Worm (Caenorhabditis elegans): ENCODE results near the gene hex-5.

hex-5 gene

ce11 chrX:14894845-14895244 lies 10.2 kb downstream of the hex-5 start, which contains the start of gene nac-1:
TSS of gene nac-1 (plus strand) at chrX:14895145.
- no peak for TF ChIP-seq mbf-1 (tag; optimal IDR thresholded peaks at IDR 0.05)
- no peak for TF ChIP-seq nhr-77 (tag; optimal IDR thresholded peaks at IDR 0.05)
- no peak for TF ChIP-seq ceh-82 (tag; optimal IDR thresholded peaks at IDR 0.05)
- TF ChIP-seq unc-55 (GFP tag; optimal IDR thresholded peaks at IDR 0.05): no peak
- no peak for TF ChIP-seq fos-1 (tag; optimal IDR thresholded peaks at IDR 0.05)
- TF ChIP-seq sem-4 (tag; optimal IDR thresholded peaks at IDR 0.05): no peak
- no peak for TF ChIP-seq nhr-237 (tag; optimal IDR thresholded peaks at IDR 0.05)

- TF ChIP-seq mdl-1 (tag; optimal IDR thresholded peaks at IDR 0.05): peak in 1 of 2 experiments; percentile 26
- TF ChIP-seq sma-9 (GFP tag; optimal IDR thresholded peaks at IDR 0.05): peak; percentile 86
- TF ChIP-seq sma-9 (tag; optimal IDR thresholded peaks at IDR 0.05): no peak
- peak; percentile 8 for TF ChIP-seq gmeb-1 (tag; optimal IDR thresholded peaks at IDR 0.05)
- peak; percentile 67 for TF ChIP-seq nhr-25 (tag; optimal IDR thresholded peaks at IDR 0.05)
- TF ChIP-seq nhr-21 (tag; optimal IDR thresholded peaks at IDR 0.05): peak; percentile 61
- TF ChIP-seq ztf-1 (GFP tag; conservative IDR thresholded peaks at IDR 0.05): no peak
- peak; percentile 39 for TF ChIP-seq crh-2 (tag; optimal IDR thresholded peaks at IDR 0.05)
- peak; percentile 76 for TF ChIP-seq blmp-1 (tag; optimal IDR thresholded peaks at IDR 0.05; ENCODE audit: insufficient read depth)
- TF ChIP-seq sma-3 (GFP tag; optimal IDR thresholded peaks at IDR 0.05): peak; percentile 71
- TF ChIP-seq unc-39 (tag; optimal IDR thresholded peaks at IDR 0.05): no peak
Observed at ce11 chrX:14894380-14894779, 10.7 kb downstream of the hex-5 start.

- no peak for TF ChIP-seq mbf-1 (tag; optimal IDR thresholded peaks at IDR 0.05)
- TF ChIP-seq F13H6.1 (tag; optimal IDR thresholded peaks at IDR 0.05): no peak
Observed at ce11 chrX:14888188-14888587, 16.9 kb downstream of the hex-5 start, which contains the start of gene daf-6. TSS of gene daf-6 (plus strand) at chrX:14888488.

- TF ChIP-seq snpc-4 (tag; optimal IDR thresholded peaks at IDR 0.05) (no peak), ztf-11 (tag; optimal IDR thresholded peaks at IDR 0.05) (no peak), sem-4 (tag; optimal IDR thresholded peaks at IDR 0.05) (no peak), lin-13 (GFP tag; optimal IDR thresholded peaks at IDR 0.05) (no peak), lin-39 (tag; optimal IDR thresholded peaks at IDR 0.05) (no peak), nhr-77 (tag; optimal IDR thresholded peaks at IDR 0.05) (no peak), fos-1 (tag; optimal IDR thresholded peaks at IDR 0.05) (no peak), zag-1 (tag; optimal IDR thresholded peaks at IDR 0.05) (no peak), dmd-4 (tag; optimal IDR thresholded peaks at IDR 0.05) (no peak), elt-3 (tag; optimal IDR thresholded peaks at IDR 0.05) (no peak), elt-1 (tag; optimal IDR thresholded peaks at IDR 0.05) (no peak), nhr-129 (tag; optimal IDR thresholded peaks at IDR 0.05) (no peak), alr-1 (tag; optimal IDR thresholded peaks at IDR 0.05) (no peak), gmeb-1 (tag; optimal IDR thresholded peaks at IDR 0.05) (no peak), crh-2 (tag; optimal IDR thresholded peaks at IDR 0.05) (no peak), ztf-4 (tag; optimal IDR thresholded peaks at IDR 0.05) (no peak), Y55F3AM.14 (GFP tag; optimal IDR thresholded peaks at IDR 0.05) (no peak), nhr-10 (tag; optimal IDR thresholded peaks at IDR 0.05) (no peak), mbf-1 (tag; optimal IDR thresholded peaks at IDR 0.05) (no peak), ZK546.5 (tag; optimal IDR thresholded peaks at IDR 0.05) (no peak)
Observed at ce11 chrX:14885855-14886254, 19.2 kb downstream of the hex-5 start.

ce11 chrX:14881119-14881518 lies 23.9 kb downstream of the hex-5 start, which contains the start of gene flp-8:
TSS of gene flp-8 (plus strand) at chrX:14881419.
- TF ChIP-seq C34F6.9 (tag; optimal IDR thresholded peaks at IDR 0.05) (no peak), nhr-25 (tag; optimal IDR thresholded peaks at IDR 0.05) (no peak), nhr-6 (tag; optimal IDR thresholded peaks at IDR 0.05) (no peak), sma-9 (GFP tag; optimal IDR thresholded peaks at IDR 0.05) (no peak), sma-9 (tag; optimal IDR thresholded peaks at IDR 0.05) (no peak), unc-39 (tag; optimal IDR thresholded peaks at IDR 0.05) (no peak), fos-1 (tag; optimal IDR thresholded peaks at IDR 0.05) (no peak), blmp-1 (tag; optimal IDR thresholded peaks at IDR 0.05; ENCODE audit: insufficient read depth) (no peak), ceh-16 (tag; optimal IDR thresholded peaks at IDR 0.05) (no peak), ztf-1 (GFP tag; conservative IDR thresholded peaks at IDR 0.05) (no peak), lin-11 (tag; optimal IDR thresholded peaks at IDR 0.05) (no peak), skn-1 (tag; optimal IDR thresholded peaks at IDR 0.05) (no peak), ztf-4 (tag; optimal IDR thresholded peaks at IDR 0.05) (no peak), unc-62 (GFP tag; optimal IDR thresholded peaks at IDR 0.05) (no peak), nhr-129 (tag; optimal IDR thresholded peaks at IDR 0.05) (no peak), ztf-11 (tag; optimal IDR thresholded peaks at IDR 0.05) (no peak)
